Worm (Caenorhabditis elegans): ENCODE data around the gene dmsr-10.

dmsr-10 gene

ce11 chrV:6830075-6830474 is 28.3 kb upstream of the dmsr-10 start:
- no peak for TF ChIP-seq sptf-1 (tag; optimal IDR thresholded peaks at IDR 0.05)
- no peak for TF ChIP-seq nhr-28 (tag; optimal IDR thresholded peaks at IDR 0.05)

ce11 chrV:6829404-6829803 is 27.7 kb upstream of the dmsr-10 start, which contains the start of gene col-141:
Gene col-141 (plus strand): TSS chrV:6829704.
- TF ChIP-seq sptf-1 (tag; optimal IDR thresholded peaks at IDR 0.05) (no peak), elt-1 (tag; optimal IDR thresholded peaks at IDR 0.05; ENCODE audit: borderline replicate concordance, insufficient read depth) (no peak)

- TF ChIP-seq nhr-76 (tag; optimal IDR thresholded peaks at IDR 0.05) (no peak), lin-13 (tag; optimal IDR thresholded peaks at IDR 0.05) (no peak), lsy-2 (tag; optimal IDR thresholded peaks at IDR 0.05) (no peak), sptf-1 (tag; optimal IDR thresholded peaks at IDR 0.05) (no peak)
Observed at ce11 chrV:6828786-6829185, 27.0 kb upstream of the dmsr-10 start, which contains the start of gene dmsr-15. Gene dmsr-15 (minus strand): TSS chrV:6828886.

ce11 chrV:6823432-6823831 is 21.7 kb upstream of the dmsr-10 start:
- no peak for TF ChIP-seq lin-32 (GFP tag; optimal IDR thresholded peaks at IDR 0.05)
- no peak for TF ChIP-seq ceh-39 (tag; optimal IDR thresholded peaks at IDR 0.05)
- TF ChIP-seq unc-120 (tag; optimal IDR thresholded peaks at IDR 0.05; ENCODE audit: poor library complexity, severe bottlenecking), result no peak
- TF ChIP-seq mep-1 (tag; optimal IDR thresholded peaks at IDR 0.05), result no peak
- no peak for TF ChIP-seq lsy-2 (tag; optimal IDR thresholded peaks at IDR 0.05)
- no peak for TF ChIP-seq hlh-1 (tag; optimal IDR thresholded peaks at IDR 0.05)
- no peak for TF ChIP-seq drap-1 (GFP tag; optimal IDR thresholded peaks at IDR 0.05)
- no peak for TF ChIP-seq sptf-1 (tag; optimal IDR thresholded peaks at IDR 0.05)
- no peak for TF ChIP-seq ceh-83 (GFP tag; optimal IDR thresholded peaks at IDR 0.05)
- TF ChIP-seq tbx-8 (GFP tag; optimal IDR thresholded peaks at IDR 0.05), result no peak
- TF ChIP-seq lin-13 (tag; optimal IDR thresholded peaks at IDR 0.05), result no peak
- no peak for TF ChIP-seq blmp-1 (tag; optimal IDR thresholded peaks at IDR 0.05)
- TF ChIP-seq M03D4.4 (tag; optimal IDR thresholded peaks at IDR 0.05), result no peak
- TF ChIP-seq nhr-237 (tag; optimal IDR thresholded peaks at IDR 0.05), result no peak
- no peak for TF ChIP-seq mls-2 (tag; optimal IDR thresholded peaks at IDR 0.05)
- no peak for TF ChIP-seq nhr-76 (tag; optimal IDR thresholded peaks at IDR 0.05)

- TF ChIP-seq flh-1 (GFP tag; optimal IDR thresholded peaks at IDR 0.05), result no peak
- TF ChIP-seq tbx-8 (GFP tag; optimal IDR thresholded peaks at IDR 0.05), result no peak
- TF ChIP-seq pha-4 (tag; optimal IDR thresholded peaks at IDR 0.05), result no peak
- TF ChIP-seq M03D4.4 (tag; optimal IDR thresholded peaks at IDR 0.05), result no peak
- TF ChIP-seq nhr-237 (tag; optimal IDR thresholded peaks at IDR 0.05), result no peak
- no peak for TF ChIP-seq lin-13 (tag; optimal IDR thresholded peaks at IDR 0.05)
- no peak for TF ChIP-seq bed-3 (GFP tag; optimal IDR thresholded peaks at IDR 0.05)
- no peak for TF ChIP-seq nhr-28 (tag; optimal IDR thresholded peaks at IDR 0.05)
- no peak for TF ChIP-seq mep-1 (tag; optimal IDR thresholded peaks at IDR 0.05)
- TF ChIP-seq nhr-76 (tag; optimal IDR thresholded peaks at IDR 0.05), result no peak
- no peak for TF ChIP-seq hlh-1 (tag; optimal IDR thresholded peaks at IDR 0.05)
- no peak for TF ChIP-seq zip-8 (tag; optimal IDR thresholded peaks at IDR 0.05)
Observed at ce11 chrV:6821509-6821908, 19.8 kb upstream of the dmsr-10 start, which contains the start of gene T15B7.8. Gene T15B7.8 (plus strand): TSS chrV:6821809.

ce11 chrV:6819812-6820211 is 18.1 kb upstream of the dmsr-10 start, which contains the start of gene dmsr-13:
Gene dmsr-13 (minus strand): TSS chrV:6819912.
- TF ChIP-seq ceh-43 (GFP tag; optimal IDR thresholded peaks at IDR 0.05), result no peak
- no peak for TF ChIP-seq ceh-83 (GFP tag; optimal IDR thresholded peaks at IDR 0.05)
- no peak for TF ChIP-seq blmp-1 (tag; optimal IDR thresholded peaks at IDR 0.05)
- no peak for TF ChIP-seq cnd-1 (tag; optimal IDR thresholded peaks at IDR 0.05)
- TF ChIP-seq nhr-76 (tag; optimal IDR thresholded peaks at IDR 0.05), result no peak
- TF ChIP-seq unc-39 (tag; optimal IDR thresholded peaks at IDR 0.05), result no peak
- no peak for TF ChIP-seq snpc-4 (tag; optimal IDR thresholded peaks at IDR 0.05)
- TF ChIP-seq mab-5 (tag; optimal IDR thresholded peaks at IDR 0.05), result no peak
- no peak for TF ChIP-seq drap-1 (GFP tag; optimal IDR thresholded peaks at IDR 0.05)
- TF ChIP-seq pha-4 (tag; optimal IDR thresholded peaks at IDR 0.05), result no peak
- TF ChIP-seq nhr-237 (tag; optimal IDR thresholded peaks at IDR 0.05), result no peak

ce11 chrV:6817184-6817583 is 15.4 kb upstream of the dmsr-10 start, which contains the start of gene dmsr-14:
Gene dmsr-14 (minus strand): TSS chrV:6817284.
- TF ChIP-seq ztf-11 (tag; optimal IDR thresholded peaks at IDR 0.05) (no peak), hlh-1 (tag; optimal IDR thresholded peaks at IDR 0.05) (no peak), sptf-1 (tag; optimal IDR thresholded peaks at IDR 0.05) (no peak), ces-1 (GFP tag; optimal IDR thresholded peaks at IDR 0.05) (no peak), ham-2 (GFP tag; optimal IDR thresholded peaks at IDR 0.05) (no peak)
